Fruit fly (Drosophila melanogaster): ENCODE data around the gene CG32532.

Gene CG32532

dm6 chrX:19579648-19580301 is 32.5 kb upstream of the CG32532 start, which contains the start of gene Tao (continued):
- TF ChIP-seq scrt (GFP tag; optimal IDR thresholded peaks at IDR 0.05), result no peak
- no peak for TF ChIP-seq sima (GFP tag; optimal IDR thresholded peaks at IDR 0.05)
- TF ChIP-seq Med (GFP tag), result no peak
- no peak for TF ChIP-seq CG3838 (GFP tag; optimal IDR thresholded peaks at IDR 0.05)
- TF ChIP-seq MBD-R2 (GFP tag; IDR thresholded peaks at IDR 0.05), result peak; percentile 17; the same call in 1 of the 2 replicates
- no peak for TF ChIP-seq CG13624 (GFP tag; optimal IDR thresholded peaks at IDR 0.05)
- peak; percentile 86 for TF ChIP-seq hb (GFP tag; IDR thresholded peaks at IDR 0.05; ENCODE audit: partially characterized antibody)
- TF ChIP-seq Dbx (GFP tag; IDR thresholded peaks at IDR 0.05), result no peak
- no peak for TF ChIP-seq CG8478 (optimal IDR thresholded peaks at IDR 0.05)
- no peak for TF ChIP-seq HLH54F (GFP tag; optimal IDR thresholded peaks at IDR 0.05)
- TF ChIP-seq Opbp (GFP tag; IDR thresholded peaks at IDR 0.05; ENCODE audit: partially characterized antibody), result peak; percentile 53; the same call in 1 of the 3 replicates
- TF ChIP-seq HHEX (GFP tag; optimal IDR thresholded peaks at IDR 0.05), result no peak
- TF ChIP-seq gsb-n (tag; optimal IDR thresholded peaks at IDR 0.05), result peak; percentile 84
- TF ChIP-seq CG12659 (GFP tag; optimal IDR thresholded peaks at IDR 0.05), result peak; percentile 12
- TF ChIP-seq tap (tag; optimal IDR thresholded peaks at IDR 0.05), result no peak
- peak; percentile 88; the same call in 2 of the 3 replicates for TF ChIP-seq CG14860 (GFP tag; IDR thresholded peaks at IDR 0.05; ENCODE audit: partially characterized antibody)
- TF ChIP-seq Hey (tag; optimal IDR thresholded peaks at IDR 0.05), result no peak
- TF ChIP-seq bbx (GFP tag; IDR thresholded peaks at IDR 0.05; ENCODE audit: partially characterized antibody), result peak; percentile 69
- TF ChIP-seq nmo (GFP tag; optimal IDR thresholded peaks at IDR 0.05), result peak; percentile 43
- TF ChIP-seq Jarid2 (GFP tag; optimal IDR thresholded peaks at IDR 0.05), result no peak
- no peak for TF ChIP-seq CG17568 (GFP tag; optimal IDR thresholded peaks at IDR 0.05)
- no peak for TF ChIP-seq dan (GFP tag; IDR thresholded peaks at IDR 0.05)
- TF ChIP-seq CHES-1-like (GFP tag; optimal IDR thresholded peaks at IDR 0.05), result no peak
- TF ChIP-seq sc (optimal IDR thresholded peaks at IDR 0.05), result no peak
- TF ChIP-seq sc (GFP tag; optimal IDR thresholded peaks at IDR 0.05), result no peak
- no peak for TF ChIP-seq Sox102F (GFP tag; optimal IDR thresholded peaks at IDR 0.05)
- no peak for TF ChIP-seq ap (GFP tag; IDR thresholded peaks at IDR 0.05)
- TF ChIP-seq HLH4C (GFP tag; IDR thresholded peaks at IDR 0.05; ENCODE audit: partially characterized antibody), result peak; percentile 83
- TF ChIP-seq Bteb2 (GFP tag; optimal IDR thresholded peaks at IDR 0.05), result no peak
- no peak for TF ChIP-seq ara (GFP tag; IDR thresholded peaks at IDR 0.05)
- TF ChIP-seq Sox100B (GFP tag; optimal IDR thresholded peaks at IDR 0.05), result no peak
- peak; percentile 81 for TF ChIP-seq unc-4 (GFP tag; IDR thresholded peaks at IDR 0.05; ENCODE audit: partially characterized antibody)
- no peak for TF ChIP-seq CG11398 (GFP tag; optimal IDR thresholded peaks at IDR 0.05)
- no peak for TF ChIP-seq eyg (GFP tag; optimal IDR thresholded peaks at IDR 0.05)
- peak; percentile 80 for TF ChIP-seq Sry-δ (GFP tag; optimal IDR thresholded peaks at IDR 0.05)
- peak; percentile 75 for TF ChIP-seq Ets65A (GFP tag)
- TF ChIP-seq CG6689 (GFP tag; IDR thresholded peaks at IDR 0.05), result no peak
- no peak for TF ChIP-seq kah (GFP tag; optimal IDR thresholded peaks at IDR 0.05)
- TF ChIP-seq TFAM (GFP tag; optimal IDR thresholded peaks at IDR 0.05), result no peak
- no peak for TF ChIP-seq Vsx1 (GFP tag; optimal IDR thresholded peaks at IDR 0.05)
- TF ChIP-seq knrl (GFP tag; IDR thresholded peaks at IDR 0.05; ENCODE audit: partially characterized antibody), result peak; percentile 90
- TF ChIP-seq Neu2 (GFP tag; optimal IDR thresholded peaks at IDR 0.05; ENCODE audit: borderline replicate concordance), result no peak
- no peak; the same call in 1 of the 2 replicates for TF ChIP-seq CG31441 (GFP tag; IDR thresholded peaks at IDR 0.05)
- no peak for TF ChIP-seq Dfd (GFP tag; optimal IDR thresholded peaks at IDR 0.05)
- TF ChIP-seq Meics (GFP tag; optimal IDR thresholded peaks at IDR 0.05), result peak; percentile 2
- TF ChIP-seq D19B (GFP tag; optimal IDR thresholded peaks at IDR 0.05), result no peak
- TF ChIP-seq bcd (GFP tag; optimal IDR thresholded peaks at IDR 0.05), result no peak
- no peak for TF ChIP-seq maf-S (GFP tag; optimal IDR thresholded peaks at IDR 0.05)
- TF ChIP-seq zfh2 (GFP tag; optimal IDR thresholded peaks at IDR 0.05), result no peak
- peak; percentile 68 for TF ChIP-seq nerfin-2 (GFP tag; IDR thresholded peaks at IDR 0.05; ENCODE audit: partially characterized antibody)

Measured in whole organism, embryonic.